Worm (Caenorhabditis elegans) whole organism, late embryonic: Measurements from ENCODE around the gene srg-16.

Source experiments
- K09A11.1 ChIP-seq: sonication (generic microtip); optimal IDR thresholded peaks from 2 replicates; lab custom pipeline; 2017; ENCODE audit warnings: antibody characterized with exemption, mild to moderate bottlenecking, missing genetic modification characterization, missing compliant biosample characterization; ENCODE audit not compliant: insufficient read depth
- ahr-1 ChIP-seq: sonication (generic microtip); optimal IDR thresholded peaks from 2 replicates; lab custom pipeline; 2016; ENCODE audit warnings: missing genetic modification characterization, missing compliant biosample characterization
- ceh-14 ChIP-seq: sonication (generic microtip); optimal IDR thresholded peaks from 2 replicates; lab custom pipeline; 2016; ENCODE audit warnings: missing genotype, missing genetic modification characterization, missing compliant biosample characterization
- ceh-18 ChIP-seq: sonication (generic microtip); optimal IDR thresholded peaks from 2 replicates; lab custom pipeline; 2016; ENCODE audit warnings: missing genetic modification characterization, missing compliant biosample characterization
- ceh-2 ChIP-seq: sonication (generic microtip); optimal IDR thresholded peaks from 2 replicates; lab custom pipeline; 2016; ENCODE audit warnings: missing genotype, missing genetic modification characterization, missing compliant biosample characterization
- ceh-22 ChIP-seq: sonication (generic microtip); optimal IDR thresholded peaks from 2 replicates; lab custom pipeline; 2017; ENCODE audit warnings: missing biosample characterization, missing genetic modification characterization
- ceh-24 ChIP-seq: sonication (generic microtip); optimal IDR thresholded peaks from 2 replicates; lab custom pipeline; 2016; ENCODE audit warnings: mild to moderate bottlenecking, missing genetic modification characterization, missing compliant biosample characterization
- ceh-34 ChIP-seq: sonication (generic microtip); optimal IDR thresholded peaks from 2 replicates; lab custom pipeline; 2016; ENCODE audit warnings: mild to moderate bottlenecking, missing genetic modification characterization, missing compliant biosample characterization
- ceh-45 ChIP-seq: fragments of 200-800 bp; sonication (Bioruptor generic); IDR thresholded peaks from 2 replicates; pipeline ENCODE4 v1.3.6; 2022; ENCODE audit warnings: missing genetic modification reagents, missing genetic modification characterization, missing compliant biosample characterization
- ceh-48 ChIP-seq: sonication (generic microtip); optimal IDR thresholded peaks from 2 replicates; lab custom pipeline; 2016; ENCODE audit warnings: missing genetic modification characterization, inconsistent platforms, missing compliant biosample characterization
- ceh-6 ChIP-seq: fragments of 200-800 bp; sonication (Bioruptor generic); optimal IDR thresholded peaks from 2 replicates; lab custom pipeline; 2018; ENCODE audit warnings: mild to moderate bottlenecking, missing genetic modification characterization, missing compliant biosample characterization
- fax-1 ChIP-seq: sonication (generic microtip); optimal IDR thresholded peaks from 2 replicates; lab custom pipeline; 2016; ENCODE audit warnings: missing genotype, missing genetic modification characterization, missing compliant biosample characterization
- fkh-6 ChIP-seq: sonication (generic microtip); optimal IDR thresholded peaks from 2 replicates; lab custom pipeline; 2016; ENCODE audit warnings: missing genetic modification characterization, missing compliant biosample characterization
- gmeb-2 ChIP-seq: sonication (generic microtip); optimal IDR thresholded peaks from 2 replicates; lab custom pipeline; 2016; ENCODE audit warnings: missing genetic modification characterization, inconsistent platforms, missing compliant biosample characterization
- hlh-30 ChIP-seq: sonication (generic microtip); optimal IDR thresholded peaks from 2 replicates; lab custom pipeline; 2017; ENCODE audit warnings: antibody characterized with exemption, missing genetic modification characterization, missing compliant biosample characterization; ENCODE audit not compliant: insufficient read depth
- hlh-8 ChIP-seq: sonication (generic microtip); optimal IDR thresholded peaks from 2 replicates; lab custom pipeline; 2016; ENCODE audit warnings: missing genotype, missing genetic modification characterization, missing compliant biosample characterization
- madf-2 ChIP-seq: sonication (generic microtip); optimal IDR thresholded peaks from 2 replicates; lab custom pipeline; 2017; ENCODE audit warnings: missing genetic modification characterization, missing compliant biosample characterization
- mec-3 ChIP-seq: sonication (generic microtip); optimal IDR thresholded peaks from 2 replicates; lab custom pipeline; 2016; ENCODE audit warnings: borderline replicate concordance, missing genetic modification characterization, missing compliant biosample characterization
- nfya-1 ChIP-seq: sonication (generic microtip); optimal IDR thresholded peaks from 2 replicates; lab custom pipeline; 2017; ENCODE audit warnings: missing genetic modification characterization, mild to moderate bottlenecking, missing compliant biosample characterization, antibody characterized with exemption, moderate library complexity
- pag-3 ChIP-seq: sonication (generic microtip); optimal IDR thresholded peaks from 2 replicates; lab custom pipeline; 2016; ENCODE audit warnings: missing compliant biosample characterization, missing genetic modification characterization, borderline replicate concordance
- pax-1 ChIP-seq: fragments of 150-350 bp; optimal IDR thresholded peaks from 2 replicates; lab custom pipeline; 2014; ENCODE audit warnings: missing biosample characterization, missing genetic modification characterization
- pha-4 ChIP-seq: fragments of 150-350 bp; optimal IDR thresholded peaks from 2 replicates; lab custom pipeline; 2018; ENCODE audit warnings: missing biosample characterization, missing genetic modification reagents, missing genetic modification characterization
- rnt-1 ChIP-seq: sonication (generic microtip); optimal IDR thresholded peaks from 2 replicates; lab custom pipeline; 2016; ENCODE audit warnings: missing genetic modification characterization, missing compliant biosample characterization
- sdc-2 ChIP-seq: sonication (generic microtip); optimal IDR thresholded peaks from 2 replicates; lab custom pipeline; 2016; ENCODE audit warnings: missing genotype, missing genetic modification characterization, missing compliant biosample characterization
- sox-2 ChIP-seq: fragments of 200-800 bp; sonication (Bioruptor generic); IDR thresholded peaks from 2 replicates; pipeline ENCODE4 v1.3.6; 2022; ENCODE audit warnings: missing genetic modification reagents, missing genetic modification characterization, missing compliant biosample characterization
- sox-4 ChIP-seq: sonication (generic microtip); optimal IDR thresholded peaks from 2 replicates; lab custom pipeline; 2017; ENCODE audit warnings: mild to moderate bottlenecking, missing genetic modification characterization, inconsistent platforms, missing compliant biosample characterization
- tbx-2 ChIP-seq: sonication (generic microtip); optimal IDR thresholded peaks from 2 replicates; lab custom pipeline; 2016; ENCODE audit warnings: missing genetic modification characterization, missing compliant biosample characterization
- tbx-7 ChIP-seq: sonication (generic microtip); optimal IDR thresholded peaks from 2 replicates; lab custom pipeline; 2016; ENCODE audit warnings: missing genotype, missing genetic modification characterization, missing compliant biosample characterization
- ttx-3 ChIP-seq: sonication (generic microtip); optimal IDR thresholded peaks from 2 replicates; lab custom pipeline; 2016; ENCODE audit warnings: missing genetic modification reagents, missing genetic modification characterization, missing compliant biosample characterization
- unc-3 ChIP-seq, 2 experiments: fragments of 200-800 bp in 1 of 2; sonication (Bioruptor generic) in 1 of 2; sonication (generic microtip) in 1 of 2; conservative IDR thresholded peaks in 1 of 2; optimal IDR thresholded peaks in 1 of 2; 2 replicates each; pipeline versions ENCODE4 v1.3.6 to Lab custom; 2016 to 2022; ENCODE audit warnings: missing compliant biosample characterization in 2 of 2, missing genetic modification characterization in 2 of 2, missing genetic modification reagents in 1 of 2
- zip-5 ChIP-seq: sonication (generic microtip); optimal IDR thresholded peaks from 2 replicates; lab custom pipeline; 2016; ENCODE audit warnings: missing genetic modification characterization, missing compliant biosample characterization
- ztf-16 ChIP-seq: sonication (generic microtip); optimal IDR thresholded peaks from 2 replicates; lab custom pipeline; 2017; ENCODE audit warnings: missing genetic modification characterization, missing compliant biosample characterization

Gene srg-16

DNA sequence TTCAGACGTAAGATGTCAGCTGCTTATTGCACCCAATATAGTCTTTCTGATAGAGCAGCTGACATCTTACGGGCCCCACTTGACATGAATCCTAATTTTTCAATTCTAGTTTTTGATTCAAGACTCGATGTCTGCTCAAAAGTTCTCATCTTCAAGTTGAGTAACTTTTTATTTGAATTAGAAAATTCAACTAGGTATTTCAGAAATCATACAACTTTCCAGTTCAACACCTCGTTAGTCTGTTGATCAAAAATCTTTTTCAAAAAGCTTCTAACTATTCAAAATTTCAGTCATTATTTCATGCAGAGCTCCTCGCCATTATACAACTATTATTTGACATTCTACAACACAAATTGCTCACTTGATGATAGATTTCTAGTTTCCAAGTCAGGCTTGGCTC lies 44.9 kb downstream of the srg-16 start, which contains the start of gene srh-73:
TSS of gene srh-73 (plus strand) at position 301 of the 400 bp plus-strand sequence.
- no peak for TF ChIP-seq nfya-1 (tag; lab: Kevin White, UChicago)
- TF ChIP-seq ttx-3 (tag; lab: Kevin White, UChicago) = no peak
- no peak for TF ChIP-seq unc-3 (GFP tag; conservative IDR thresholded peaks at IDR 0.05; lab: Robert Waterston, UW)
- no peak for TF ChIP-seq unc-3 (tag; optimal IDR thresholded peaks at IDR 0.05; lab: Kevin White, UChicago)
- no peak for TF ChIP-seq tbx-2 (tag; lab: Kevin White, UChicago)

DNA sequence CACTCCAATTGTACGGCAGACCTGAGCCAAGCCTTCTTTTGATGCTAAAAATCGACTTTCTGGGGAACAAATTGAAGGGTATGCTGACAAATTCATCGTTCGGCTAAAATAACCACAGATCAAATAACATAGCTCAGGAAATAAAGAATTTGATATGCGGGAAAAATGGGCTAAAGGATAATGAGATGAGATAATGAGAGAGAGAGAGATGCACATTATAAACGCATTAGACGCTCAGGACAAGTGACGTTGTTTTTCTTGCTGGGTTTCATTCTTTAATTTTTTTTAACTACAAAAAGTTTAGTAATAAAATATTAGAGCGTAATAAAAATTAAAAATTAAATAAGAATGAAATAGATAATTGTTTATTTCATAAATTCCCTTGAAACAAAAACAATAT lies 47.7 kb downstream of the srg-16 start, which contains the start of gene srh-69:
TSS of gene srh-69 (minus strand) at position 101 of the 400 bp plus-strand sequence.
- TF ChIP-seq ztf-16 (tag; lab: Kevin White, UChicago) = no peak
- no peak for TF ChIP-seq ahr-1 (tag; lab: Kevin White, UChicago)
- TF ChIP-seq ceh-24 (tag; lab: Kevin White, UChicago) = no peak
- TF ChIP-seq pag-3 = no peak
- TF ChIP-seq ceh-14 (tag; lab: Kevin White, UChicago) = no peak
- no peak for TF ChIP-seq fax-1 (tag; lab: Kevin White, UChicago)
- no peak for TF ChIP-seq nfya-1 (tag; lab: Kevin White, UChicago)
- TF ChIP-seq ceh-22 (tag; lab: Kevin White, UChicago) = no peak
- no peak for TF ChIP-seq pha-4 (tag; lab: Kevin White, UChicago)
- TF ChIP-seq tbx-7 = no peak
- TF ChIP-seq rnt-1 (tag; lab: Kevin White, UChicago) = no peak
- TF ChIP-seq ceh-34 (tag; lab: Kevin White, UChicago) = no peak

DNA sequence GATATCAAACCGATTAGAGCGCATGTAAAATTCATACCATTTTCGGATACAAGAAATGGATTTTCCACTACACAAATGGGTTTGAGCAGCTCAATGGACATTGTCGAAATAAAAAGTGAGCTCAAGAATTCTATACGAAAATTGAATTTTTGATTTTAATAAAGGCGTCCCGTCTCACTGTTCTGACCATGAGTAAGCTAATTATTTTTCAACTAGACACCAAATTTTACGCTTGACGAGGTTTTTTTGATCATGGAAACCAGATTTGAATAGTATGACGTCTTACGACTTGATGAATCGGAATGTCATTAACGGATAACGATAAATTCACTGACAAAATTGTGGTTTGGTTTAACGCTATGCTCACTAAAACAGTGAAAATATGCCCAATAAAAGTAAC lies 49.4 kb downstream of the srg-16 start, which contains the start of gene srh-61:
TSS of gene srh-61 (minus strand) at position 101 of the 400 bp plus-strand sequence.
- TF ChIP-seq pax-1 (tag; lab: Kevin White, UChicago) (no peak), ceh-45 (no peak), ttx-3 (tag; lab: Kevin White, UChicago) (no peak), K09A11.1 (no peak), rnt-1 (tag; lab: Kevin White, UChicago) (no peak), ceh-48 (tag; lab: Kevin White, UChicago) (no peak), pag-3 (no peak), ceh-18 (tag; lab: Kevin White, UChicago) (no peak), sdc-2 (tag; lab: Kevin White, UChicago) (no peak), hlh-8 (tag; lab: Kevin White, UChicago) (no peak), gmeb-2 (tag; lab: Kevin White, UChicago) (no peak), ceh-14 (tag; lab: Kevin White, UChicago) (no peak), zip-5 (no peak), madf-2 (tag; lab: Kevin White, UChicago) (no peak)

DNA sequence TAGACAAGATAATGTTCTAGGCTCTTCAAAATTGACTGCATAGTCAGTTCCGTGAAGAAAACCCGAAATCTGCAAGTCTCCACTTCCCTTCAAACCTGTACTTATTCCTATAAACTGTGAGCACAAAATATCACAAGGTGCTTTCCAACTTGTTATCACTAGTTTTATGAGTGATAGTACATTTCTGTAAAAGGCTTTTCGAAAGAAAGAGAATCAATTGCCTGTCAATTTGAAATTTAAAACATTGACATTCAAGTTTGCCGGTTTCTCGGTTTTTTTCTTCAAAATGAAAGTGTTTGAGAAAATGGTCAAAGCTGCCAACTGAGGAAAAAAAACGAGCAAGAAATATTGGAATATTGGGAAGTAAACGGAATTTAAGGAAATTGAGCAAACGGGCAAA lies 51.1 kb downstream of the srg-16 start:
- TF ChIP-seq sox-4 (no peak), ceh-2 (no peak), hlh-30 (tag; lab: Kevin White, UChicago) (no peak), ceh-6 (GFP tag; lab: Kevin White, UChicago) (no peak), sox-2 (GFP tag; lab: Robert Waterston, UW) (no peak)
- TF ChIP-seq, all 69 proteins: peak for 0

DNA sequence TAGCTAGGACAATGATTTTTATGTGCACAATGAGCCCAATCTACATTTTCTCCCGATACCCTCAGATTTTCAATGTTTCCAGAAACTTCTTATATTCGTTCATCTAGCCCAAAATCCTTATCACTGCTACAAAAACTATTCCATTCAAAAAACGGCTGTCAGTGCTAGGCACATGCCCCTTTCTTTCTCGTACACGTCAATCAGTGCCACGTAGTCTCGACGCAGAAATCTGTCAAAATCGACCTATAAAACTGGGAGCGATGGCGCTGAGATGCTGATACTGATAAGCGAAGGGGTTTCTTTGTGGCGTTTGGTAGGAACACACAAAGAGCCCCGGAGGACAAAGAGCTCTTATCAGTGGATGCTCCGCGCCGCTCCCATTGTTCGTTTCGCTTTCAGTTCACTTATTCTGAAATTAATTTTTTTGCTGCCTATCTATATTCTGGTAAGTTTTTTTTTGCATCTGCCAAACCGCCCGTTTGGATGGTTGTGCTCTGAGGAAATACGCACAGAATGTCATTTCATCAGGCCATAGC lies 51.9 kb downstream of the srg-16 start, which contains the start of gene srh-70:
TSS of gene srh-70 (minus strand) at position 51 of the 536 bp plus-strand sequence.
- TF ChIP-seq fkh-6 (tag; lab: Kevin White, UChicago) = no peak
- TF ChIP-seq pha-4 (tag; lab: Kevin White, UChicago) = no peak
- TF ChIP-seq mec-3 (tag; lab: Kevin White, UChicago) = no peak
- TF ChIP-seq sox-4 = no peak
- no peak for TF ChIP-seq ceh-6 (GFP tag; lab: Kevin White, UChicago)
- no peak for TF ChIP-seq ceh-24 (tag; lab: Kevin White, UChicago)
